Fruit fly (Drosophila melanogaster) whole organism, prepupa: Measurements from ENCODE around the gene CG31606.

Experiments
- CG10631 ChIP-seq: fragments of 200-800 bp; sonication (Bioruptor generic); optimal IDR thresholded peaks from 2 replicates; lab custom pipeline; 2016; ENCODE audit warnings: missing biosample characterization, missing genetic modification characterization
- CG10669 ChIP-seq: fragments of 200-800 bp; sonication (Bioruptor generic); optimal IDR thresholded peaks from 3 replicates; lab custom pipeline; 2018; ENCODE audit warnings: missing biosample characterization, mild to moderate bottlenecking, missing genetic modification characterization, moderate library complexity
- CG11294 ChIP-seq: fragments of 200-800 bp; sonication (Bioruptor generic); IDR thresholded peaks from 2 replicates; pipeline ENCODE4 v1.3.6; 2022; ENCODE audit warnings: missing biosample characterization, missing genetic modification characterization
- CG11762 ChIP-seq: fragments of 200-800 bp; sonication (Bioruptor generic); optimal IDR thresholded peaks from 3 replicates; lab custom pipeline; 2016; ENCODE audit warnings: missing biosample characterization, missing genetic modification characterization; ENCODE audit not compliant: insufficient read depth
- CG11902 ChIP-seq: fragments of 200-800 bp; sonication (Bioruptor generic); optimal IDR thresholded peaks from 3 replicates; lab custom pipeline; 2016; ENCODE audit warnings: missing biosample characterization, missing genetic modification characterization
- CG15336 ChIP-seq: fragments of 200-800 bp; sonication (Bioruptor generic); IDR thresholded peaks from 2 replicates; pipeline ENCODE4 v1.3.6; 2022; ENCODE audit warnings: missing biosample characterization, missing genetic modification characterization
- CG1621 ChIP-seq: fragments of 200-800 bp; sonication (Bioruptor generic); optimal IDR thresholded peaks from 3 replicates; lab custom pipeline; 2018; ENCODE audit warnings: missing biosample characterization, mild to moderate bottlenecking, missing genetic modification characterization
- CG16779 ChIP-seq: fragments of 200-800 bp; sonication (Bioruptor generic); optimal IDR thresholded peaks from 3 replicates; lab custom pipeline; 2017; ENCODE audit warnings: missing biosample characterization, mild to moderate bottlenecking, missing genetic modification characterization
- CG3032 ChIP-seq: fragments of 200-800 bp; optimal IDR thresholded peaks from 2 replicates; lab custom pipeline; 2019; ENCODE audit warnings: missing biosample characterization, mild to moderate bottlenecking, missing genetic modification characterization, moderate library complexity
- CG31627 ChIP-seq: fragments of 200-800 bp; sonication (Bioruptor generic); optimal IDR thresholded peaks from 3 replicates; lab custom pipeline; 2016; ENCODE audit warnings: missing biosample characterization, missing genetic modification characterization
- CG34406 ChIP-seq: fragments of 200-800 bp; sonication (Bioruptor generic); optimal IDR thresholded peaks from 3 replicates; lab custom pipeline; 2016; ENCODE audit warnings: missing biosample characterization, missing genetic modification characterization
- CG6163 ChIP-seq: fragments of 200-800 bp; sonication (Bioruptor generic); IDR thresholded peaks from 3 replicates; pipeline ENCODE4 v1.3.6; 2022; ENCODE audit warnings: missing biosample characterization, missing genetic modification characterization
- CG6276 ChIP-seq: fragments of 200-800 bp; sonication (Bioruptor generic); optimal IDR thresholded peaks from 2 replicates; lab custom pipeline; 2017; ENCODE audit warnings: missing biosample characterization, mild to moderate bottlenecking, missing genetic modification characterization
- CG6792 ChIP-seq: fragments of 200-800 bp; sonication (Bioruptor generic); optimal IDR thresholded peaks from 3 replicates; lab custom pipeline; 2016; ENCODE audit warnings: missing biosample characterization, missing genetic modification characterization
- CG6808 ChIP-seq: fragments of 200-800 bp; sonication (Bioruptor generic); optimal IDR thresholded peaks from 3 replicates; lab custom pipeline; 2017; ENCODE audit warnings: missing biosample characterization, missing genetic modification characterization, mild to moderate bottlenecking, moderate library complexity, missing genetic modification reagents
- CG6854 ChIP-seq: fragments of 200-800 bp; sonication (Bioruptor generic); optimal IDR thresholded peaks from 2 replicates; lab custom pipeline; 2017; ENCODE audit warnings: missing biosample characterization, mild to moderate bottlenecking, missing genetic modification characterization
- CG7368 ChIP-seq: fragments of 200-800 bp; sonication (Bioruptor generic); optimal IDR thresholded peaks from 3 replicates; lab custom pipeline; 2016; ENCODE audit warnings: missing biosample characterization, missing genetic modification characterization
- CG8319 ChIP-seq: fragments of 200-800 bp; sonication (Bioruptor generic); optimal IDR thresholded peaks from 3 replicates; lab custom pipeline; 2016; ENCODE audit warnings: missing biosample characterization, missing genetic modification characterization
- CG8632 ChIP-seq: fragments of 200-800 bp; sonication (Bioruptor generic); optimal IDR thresholded peaks from 3 replicates; lab custom pipeline; 2016; ENCODE audit warnings: missing biosample characterization, missing genetic modification characterization
- CG9139 ChIP-seq: fragments of 200-800 bp; sonication (Bioruptor generic); optimal IDR thresholded peaks from 3 replicates; lab custom pipeline; 2017; ENCODE audit warnings: missing biosample characterization, mild to moderate bottlenecking, missing genetic modification characterization
- Eip75B ChIP-seq: fragments of 200-800 bp; sonication (Bioruptor generic); optimal IDR thresholded peaks from 3 replicates; lab custom pipeline; 2016; ENCODE audit warnings: missing biosample characterization, missing genetic modification characterization
- Eip78C ChIP-seq: fragments of 200-800 bp; sonication (Bioruptor generic); peaks from one replicate; lab custom pipeline; 2016; ENCODE audit warnings: missing biosample characterization, missing genetic modification characterization
- Ets96B ChIP-seq: fragments of 200-800 bp; optimal IDR thresholded peaks from 2 replicates; lab custom pipeline; 2019; ENCODE audit warnings: missing biosample characterization, mild to moderate bottlenecking, missing genetic modification characterization, moderate library complexity
- Hr4 ChIP-seq: fragments of 200-800 bp; sonication (Bioruptor generic); optimal IDR thresholded peaks from 3 replicates; lab custom pipeline; 2016; ENCODE audit warnings: missing biosample characterization, missing genetic modification characterization
- Lpt ChIP-seq: fragments of 200-800 bp; sonication (Bioruptor generic); optimal IDR thresholded peaks from 3 replicates; lab custom pipeline; 2016; ENCODE audit warnings: missing biosample characterization, missing genetic modification characterization
- Met ChIP-seq: fragments of 200-800 bp; sonication (Bioruptor generic); optimal IDR thresholded peaks from 3 replicates; lab custom pipeline; 2016; ENCODE audit warnings: missing biosample characterization, missing genetic modification characterization
- OdsH ChIP-seq: fragments of 200-800 bp; sonication (Bioruptor generic); optimal IDR thresholded peaks from 3 replicates; lab custom pipeline; 2016; ENCODE audit warnings: missing biosample characterization, missing genetic modification characterization
- Smox ChIP-seq: fragments of 200-800 bp; sonication (Bioruptor generic); optimal IDR thresholded peaks from 3 replicates; lab custom pipeline; 2016; ENCODE audit warnings: missing biosample characterization, missing genetic modification characterization
- Sox15 ChIP-seq: fragments of 200-800 bp; sonication (Bioruptor generic); optimal IDR thresholded peaks from 3 replicates; lab custom pipeline; 2016; ENCODE audit warnings: missing biosample characterization, missing genetic modification characterization
- achi ChIP-seq: fragments of 200-800 bp; sonication (Bioruptor generic); optimal IDR thresholded peaks from 3 replicates; lab custom pipeline; 2016; ENCODE audit warnings: missing biosample characterization, missing genetic modification characterization
- acj6 ChIP-seq: fragments of 200-800 bp; sonication (Bioruptor generic); optimal IDR thresholded peaks from 3 replicates; lab custom pipeline; 2016; ENCODE audit warnings: missing biosample characterization, missing genetic modification characterization
- dac ChIP-seq: fragments of 200-800 bp; sonication (Bioruptor generic); optimal IDR thresholded peaks from 2 replicates; lab custom pipeline; 2017; ENCODE audit warnings: missing biosample characterization, mild to moderate bottlenecking, missing genetic modification characterization
- dsx ChIP-seq: fragments of 200-800 bp; optimal IDR thresholded peaks from 3 replicates; lab custom pipeline; 2019; ENCODE audit warnings: missing biosample characterization, mild to moderate bottlenecking, missing genetic modification characterization, moderate library complexity; ENCODE audit not compliant: poor library complexity, severe bottlenecking
- eg ChIP-seq: fragments of 200-800 bp; sonication (Bioruptor generic); IDR thresholded peaks from 3 replicates; pipeline ENCODE4 v1.3.6; 2022; ENCODE audit warnings: missing biosample characterization, missing genetic modification characterization
- esn ChIP-seq: fragments of 200-800 bp; sonication (Bioruptor generic); optimal IDR thresholded peaks from 2 replicates; lab custom pipeline; 2016; ENCODE audit warnings: missing biosample characterization, mild to moderate bottlenecking, missing genetic modification characterization, moderate library complexity
- fd59A ChIP-seq: fragments of 200-800 bp; sonication (Bioruptor generic); optimal IDR thresholded peaks from 2 replicates; lab custom pipeline; 2017; ENCODE audit warnings: missing biosample characterization, mild to moderate bottlenecking, missing genetic modification characterization, missing genetic modification reagents
- fkh ChIP-seq: fragments of 200-800 bp; sonication (Bioruptor generic); optimal IDR thresholded peaks from 3 replicates; lab custom pipeline; 2017; ENCODE audit warnings: missing biosample characterization, mild to moderate bottlenecking, missing genetic modification characterization, moderate library complexity
- lz ChIP-seq: fragments of 200-800 bp; sonication (Bioruptor generic); optimal IDR thresholded peaks from 3 replicates; lab custom pipeline; 2016; ENCODE audit warnings: missing biosample characterization, missing genetic modification characterization
- net ChIP-seq: fragments of 200-800 bp; sonication (Bioruptor generic); optimal IDR thresholded peaks from 3 replicates; lab custom pipeline; 2016; ENCODE audit warnings: missing biosample characterization, missing genetic modification characterization
- pdm3 ChIP-seq: fragments of 200-800 bp; sonication (Bioruptor generic); optimal IDR thresholded peaks from 3 replicates; lab custom pipeline; 2016; ENCODE audit warnings: missing biosample characterization, missing genetic modification characterization
- salr ChIP-seq, 2 experiments: fragments of 200-800 bp; sonication (Bioruptor generic); optimal IDR thresholded peaks; 3 replicates each; lab custom pipeline; 2016 to 2018; ENCODE audit warnings: missing biosample characterization in 2 of 2, missing genetic modification characterization in 2 of 2, mild to moderate bottlenecking in 1 of 2
- ss ChIP-seq, 2 experiments: fragments of 200-800 bp; sonication (Bioruptor generic); optimal IDR thresholded peaks; 2 replicates in 1 of 2; 3 replicates in 1 of 2; lab custom pipeline; 2017 to 2018; ENCODE audit warnings: mild to moderate bottlenecking in 2 of 2, missing biosample characterization in 2 of 2, missing genetic modification characterization in 2 of 2, moderate library complexity in 1 of 2
- svp ChIP-seq: fragments of 200-800 bp; sonication (Bioruptor generic); peaks from one replicate; lab custom pipeline; 2016; ENCODE audit warnings: missing biosample characterization, missing genetic modification characterization
- vri ChIP-seq: fragments of 200-800 bp; sonication (Bioruptor generic); optimal IDR thresholded peaks from 3 replicates; lab custom pipeline; 2016; ENCODE audit warnings: missing biosample characterization, mild to moderate bottlenecking, missing genetic modification characterization

CG31606 gene

dm6 chr2L:8156682-8157081 lies 9.3 kb downstream of the CG31606 start (continued):
- peak; percentile 92 for TF ChIP-seq Eip78C (GFP tag; lab: Kevin White, UChicago)
- TF ChIP-seq svp, result peak; percentile 73
- peak; percentile 79 for TF ChIP-seq eg (GFP tag; lab: Robert Waterston, UW)
- peak; percentile 7 for TF ChIP-seq CG6854 (GFP tag; lab: Kevin White, UChicago)
- no peak for TF ChIP-seq CG6808 (GFP tag; lab: Kevin White, UChicago)
- TF ChIP-seq esn (GFP tag; lab: Kevin White, UChicago), result peak; percentile 76
- TF ChIP-seq CG34406 (GFP tag; lab: Kevin White, UChicago), result peak; percentile 59
- peak; percentile 78 for TF ChIP-seq pdm3 (GFP tag; lab: Kevin White, UChicago)
- peak; percentile 49; the same call in 1 of the 2 replicates for TF ChIP-seq CG15336 (GFP tag; lab: Robert Waterston, UW)
- peak; percentile 61 for TF ChIP-seq achi
- TF ChIP-seq Ets96B (tag; lab: Kevin White, UChicago), result peak; percentile 47
- peak; percentile 37 for TF ChIP-seq CG11902 (GFP tag; lab: Kevin White, UChicago)
- peak; percentile 53 for TF ChIP-seq dsx (GFP tag; lab: Kevin White, UChicago)
- TF ChIP-seq dac, result peak; percentile 48
- peak; percentile 12 for TF ChIP-seq CG6276
- TF ChIP-seq ss (GFP tag; optimal IDR thresholded peaks at IDR 0.05; lab: Kevin White, UChicago), result peak in 1 of 2 experiments; percentile 26
- TF ChIP-seq CG6163 (GFP tag; lab: Robert Waterston, UW), result peak; percentile 79
- no peak for TF ChIP-seq Smox
- peak; percentile 40 for TF ChIP-seq Sox15 (GFP tag; lab: Kevin White, UChicago)

- TF ChIP-seq fd59A (GFP tag; lab: Kevin White, UChicago) (no peak), svp (peak; percentile 75), CG16779 (tag; lab: Kevin White, UChicago) (no peak)
Measured at dm6 chr2L:8157166-8157565, 9.8 kb downstream of the CG31606 start.

dm6 chr2L:8159498-8159897 lies 12.1 kb downstream of the CG31606 start, which contains the start of the genes PAPLA1 and Rbsn-5:
TSS of gene PAPLA1 (minus strand) at chr2L:8159638.
TSS of gene Rbsn-5 (plus strand) at chr2L:8159832.
- peak; percentile 87 for TF ChIP-seq Lpt
- TF ChIP-seq CG16779 (tag; lab: Kevin White, UChicago), result peak; percentile 74
- TF ChIP-seq ss (GFP tag; optimal IDR thresholded peaks at IDR 0.05; lab: Kevin White, UChicago), result peak; percentile 80 to 86
- peak; percentile 84 for TF ChIP-seq dsx (GFP tag; lab: Kevin White, UChicago)
- peak; percentile 96 for TF ChIP-seq Hr4 (GFP tag; lab: Kevin White, UChicago)
- TF ChIP-seq eg (GFP tag; lab: Robert Waterston, UW), result peak; percentile 93
- peak; percentile 94 for TF ChIP-seq Smox
- TF ChIP-seq CG7368 (GFP tag; lab: Kevin White, UChicago), result peak; percentile 90
- TF ChIP-seq CG9139 (GFP tag; lab: Kevin White, UChicago), result peak; percentile 62
- TF ChIP-seq CG6854 (GFP tag; lab: Kevin White, UChicago), result peak; percentile 85
- TF ChIP-seq CG1621 (tag; lab: Kevin White, UChicago), result peak; percentile 89
- TF ChIP-seq net (GFP tag; lab: Kevin White, UChicago), result peak; percentile 91
- peak; percentile 91 for TF ChIP-seq CG8319
- TF ChIP-seq dac, result peak; percentile 89
- peak; percentile 89 for TF ChIP-seq CG6808 (GFP tag; lab: Kevin White, UChicago)
- TF ChIP-seq svp, result peak; percentile 98
- TF ChIP-seq CG10669 (GFP tag; lab: Kevin White, UChicago), result peak; percentile 91
- TF ChIP-seq CG3032 (tag; lab: Kevin White, UChicago), result peak; percentile 94
- peak; percentile 93 for TF ChIP-seq achi
- TF ChIP-seq pdm3 (GFP tag; lab: Kevin White, UChicago), result peak; percentile 96
- peak; percentile 95 for TF ChIP-seq Met (GFP tag; lab: Kevin White, UChicago)
- peak; percentile 95 for TF ChIP-seq Eip75B (GFP tag; lab: Kevin White, UChicago)
- TF ChIP-seq vri (GFP tag; lab: Kevin White, UChicago), result peak; percentile 92
- peak; percentile 82 for TF ChIP-seq CG15336 (GFP tag; lab: Robert Waterston, UW)
- peak; percentile 95 for TF ChIP-seq CG10631
- peak; percentile 92 for TF ChIP-seq CG6792
- TF ChIP-seq acj6 (GFP tag; lab: Kevin White, UChicago), result peak; percentile 96
- TF ChIP-seq salr (GFP tag; optimal IDR thresholded peaks at IDR 0.05; lab: Kevin White, UChicago), result peak; percentile 82 to 87
- peak; percentile 94 for TF ChIP-seq CG11902 (GFP tag; lab: Kevin White, UChicago)
- peak; percentile 96 for TF ChIP-seq lz (GFP tag; lab: Kevin White, UChicago)
- peak; percentile 96 for TF ChIP-seq OdsH (GFP tag; lab: Kevin White, UChicago)
- TF ChIP-seq CG11294, result peak; percentile 86
- peak; percentile 87 for TF ChIP-seq CG8632 (GFP tag; lab: Kevin White, UChicago)
- peak; percentile 98 for TF ChIP-seq CG31627
- peak; percentile 93 for TF ChIP-seq fkh (GFP tag; lab: Kevin White, UChicago)
- peak; percentile 89 for TF ChIP-seq Ets96B (tag; lab: Kevin White, UChicago)
- TF ChIP-seq CG11762 (GFP tag; lab: Kevin White, UChicago), result peak; percentile 90
- peak; percentile 97 for TF ChIP-seq Eip78C (GFP tag; lab: Kevin White, UChicago)
- peak; percentile 81 for TF ChIP-seq fd59A (GFP tag; lab: Kevin White, UChicago)
